Worm (Caenorhabditis elegans): ENCODE data around the gene gei-6.
A peak's percentile ranks its signal among the peaks of the same experiment; 100 is the strongest.

Gene gei-6

ce11 chrV:7196498-7196966, 34.1 kb downstream of the gei-6 start, which contains the start of gene F09G2.2 (continued):
- TF ChIP-seq tlp-1 (tag; optimal IDR thresholded peaks at IDR 0.05) (no peak), mab-9 (GFP tag; IDR thresholded peaks at IDR 0.05) (peak; percentile 60), ces-1 (GFP tag; optimal IDR thresholded peaks at IDR 0.05) (no peak), snpc-4 (tag; optimal IDR thresholded peaks at IDR 0.05) (peak; percentile 62), ceh-8 (GFP tag; optimal IDR thresholded peaks at IDR 0.05) (peak; percentile 72), dpl-1 (GFP tag; optimal IDR thresholded peaks at IDR 0.05) (peak; percentile 92 to 93 (median 92)), ztf-11 (tag; optimal IDR thresholded peaks at IDR 0.05) (peak in 1 of 2 experiments; percentile 75), lin-13 (GFP tag; optimal IDR thresholded peaks at IDR 0.05) (peak; percentile 90), zip-4 (GFP tag; optimal IDR thresholded peaks at IDR 0.05) (peak; percentile 73), fos-1 (tag; optimal IDR thresholded peaks at IDR 0.05) (peak; percentile 83), sup-37 (GFP tag; optimal IDR thresholded peaks at IDR 0.05) (peak; percentile 30), aly-2 (tag; optimal IDR thresholded peaks at IDR 0.05) (peak; percentile 46), nhr-20 (tag; optimal IDR thresholded peaks at IDR 0.05) (peak; percentile 94), grh-1 (GFP tag; IDR thresholded peaks at IDR 0.05) (peak; percentile 87), nhr-237 (tag; optimal IDR thresholded peaks at IDR 0.05) (peak; percentile 79), elt-3 (tag; optimal IDR thresholded peaks at IDR 0.05) (peak in 4 of 6 experiments; percentile 14 to 93 (median 68)), unc-98 (GFP tag; IDR thresholded peaks at IDR 0.05) (peak; percentile 66; the same call in 1 of the 2 replicates), mef-2 (tag; optimal IDR thresholded peaks at IDR 0.05) (peak; percentile 62), nhr-11 (tag; optimal IDR thresholded peaks at IDR 0.05) (peak; percentile 10), swsn-7 (tag; optimal IDR thresholded peaks at IDR 0.05) (peak; percentile 93), alr-1 (tag; optimal IDR thresholded peaks at IDR 0.05; ENCODE audit: borderline replicate concordance) (no peak), C04F5.9 (tag; optimal IDR thresholded peaks at IDR 0.05) (peak; percentile 22), ceh-82 (tag; optimal IDR thresholded peaks at IDR 0.05) (peak; percentile 92 to 94 (median 93)), nhr-85 (tag) (peak; percentile 96), unc-130 (tag; optimal IDR thresholded peaks at IDR 0.05) (peak; percentile 94), nhr-19 (GFP tag; conservative IDR thresholded peaks at IDR 0.05) (peak; percentile 94), pqm-1 (tag; optimal IDR thresholded peaks at IDR 0.05) (no peak), C34B4.2 (tag; optimal IDR thresholded peaks at IDR 0.05) (no peak), lin-39 (tag; optimal IDR thresholded peaks at IDR 0.05) (peak; percentile 43), ets-5 (GFP tag; IDR thresholded peaks at IDR 0.05) (no peak), tbx-2 (tag; optimal IDR thresholded peaks at IDR 0.05) (peak; percentile 91), fkh-4 (tag; optimal IDR thresholded peaks at IDR 0.05; ENCODE audit: borderline replicate concordance) (no peak), lir-3 (tag; optimal IDR thresholded peaks at IDR 0.05; ENCODE audit: poor library complexity) (peak; percentile 29), aha-1 (tag; optimal IDR thresholded peaks at IDR 0.05) (no peak), isw-1 (GFP tag; IDR thresholded peaks at IDR 0.05) (peak; percentile 88), sox-4 (tag; optimal IDR thresholded peaks at IDR 0.05) (no peak), nhr-71 (tag; optimal IDR thresholded peaks at IDR 0.05) (peak; percentile 95), fkh-10 (GFP tag; optimal IDR thresholded peaks at IDR 0.05) (peak; percentile 44)

ce11 chrV:7196037-7196436, 34.6 kb downstream of the gei-6 start, which contains the start of gene attf-2:
attf-2 (minus strand) TSS chrV:7196137.
- TF ChIP-seq ets-5 (GFP tag; IDR thresholded peaks at IDR 0.05) (no peak), skn-1 (tag; optimal IDR thresholded peaks at IDR 0.05) (no peak)

ce11 chrV:7194818-7195217, 35.8 kb downstream of the gei-6 start:
- TF ChIP-seq dpl-1 (GFP tag; optimal IDR thresholded peaks at IDR 0.05) (no peak), nhr-28 (tag; optimal IDR thresholded peaks at IDR 0.05) (no peak), swsn-7 (tag; optimal IDR thresholded peaks at IDR 0.05) (no peak), hlh-4 (tag; optimal IDR thresholded peaks at IDR 0.05) (no peak)
